Fruit fly (Drosophila melanogaster) whole organism, wandering third instar larva: ENCODE measurements around the gene osp.
"Not testable (repeated sequence)": the region's sequence is repeated elsewhere in the genome, so short reads cannot be mapped to it uniquely, and the experiment has no call there.

Source experiments
- Abd-B ChIP-seq: fragments of >200 bp; optimal IDR thresholded peaks from 2 replicates; lab custom pipeline; 2017; ENCODE audit warnings: missing biosample characterization, missing genetic modification characterization
- Hr83 ChIP-seq: fragments of 200-300 bp; sonication (Bioruptor generic); optimal IDR thresholded peaks from 2 replicates; lab custom pipeline; 2016; ENCODE audit warnings: missing biosample characterization, mild to moderate bottlenecking, missing genetic modification characterization, moderate library complexity; ENCODE audit not compliant: poor library complexity, severe bottlenecking
- Jra ChIP-seq: sonication (Bioruptor generic); optimal IDR thresholded peaks from 2 replicates; lab custom pipeline; 2016; ENCODE audit warnings: missing biosample characterization, missing genetic modification characterization
- OdsH ChIP-seq: fragments of 200-800 bp; sonication (Bioruptor generic); optimal IDR thresholded peaks from 2 replicates; lab custom pipeline; 2016; ENCODE audit warnings: missing biosample characterization, mild to moderate bottlenecking, missing genetic modification characterization
- pan ChIP-seq: fragments of >200 bp; optimal IDR thresholded peaks from 2 replicates; lab custom pipeline; 2017
- psq ChIP-seq: fragments of 200-800 bp; sonication (Bioruptor generic); optimal IDR thresholded peaks from 3 replicates; lab custom pipeline; 2017; ENCODE audit warnings: missing biosample characterization, mild to moderate bottlenecking, missing genetic modification characterization, moderate library complexity
- sage ChIP-seq: fragments of 200-800 bp; sonication (Bioruptor generic); optimal IDR thresholded peaks from 2 replicates; lab custom pipeline; 2016; ENCODE audit warnings: missing biosample characterization, mild to moderate bottlenecking, missing genetic modification characterization
- usp ChIP-seq: fragments of >200 bp; optimal IDR thresholded peaks from 2 replicates; lab custom pipeline; 2017; ENCODE audit warnings: missing biosample characterization, missing genetic modification characterization

DNA sequence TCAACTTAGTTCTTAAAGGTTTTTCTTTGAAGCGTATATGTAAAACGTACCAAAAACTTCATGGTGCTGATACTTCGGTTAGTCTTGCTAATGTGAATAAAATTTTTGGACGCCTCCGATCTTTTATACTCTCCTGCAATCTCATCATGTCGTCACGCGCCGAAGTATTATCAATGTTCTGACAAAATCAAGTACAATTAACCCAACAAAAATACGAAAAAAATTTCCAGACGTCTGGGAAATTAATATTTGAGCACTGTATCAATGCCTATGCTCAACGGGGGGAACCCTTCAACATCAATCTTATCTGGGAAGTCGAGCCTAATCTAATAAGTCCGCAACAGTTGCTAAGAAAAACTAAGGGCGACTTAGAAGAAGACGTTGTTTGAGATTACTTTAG lies 48.5 kb upstream of the osp start, which contains the start of gene CG31775:
- TF ChIP-seq Jra; sage; pan (lab: Kevin White, UChicago); OdsH (GFP tag; lab: Kevin White, UChicago); psq (GFP tag; lab: Kevin White, UChicago); Abd-B; Hr83; usp: not testable (repeated sequence)
